Fruit fly (Drosophila melanogaster) whole organism, pupa: ENCODE data around the gene mnb.

Experiments used
- CG14655 ChIP-seq: fragments of 200-800 bp; sonication (Bioruptor generic); optimal IDR thresholded peaks from 3 replicates; lab custom pipeline; 2017; ENCODE audit warnings: mild to moderate bottlenecking, missing biosample characterization, missing genetic modification reagents, missing genetic modification characterization
- CG32121 ChIP-seq: fragments of 200-800 bp; sonication (Bioruptor generic); IDR thresholded peaks from 2 replicates; pipeline ENCODE4 v1.3.6; 2022; ENCODE audit warnings: missing biosample characterization, missing genetic modification characterization
- CG8301 ChIP-seq: fragments of 200-800 bp; sonication (Bioruptor generic); optimal IDR thresholded peaks from 2 replicates; lab custom pipeline; 2018; ENCODE audit warnings: missing biosample characterization, mild to moderate bottlenecking, missing genetic modification characterization
- D1 ChIP-seq: fragments of 200-800 bp; sonication (Bioruptor generic); optimal IDR thresholded peaks from 2 replicates; lab custom pipeline; 2018; ENCODE audit warnings: missing biosample characterization, mild to moderate bottlenecking, missing genetic modification characterization, moderate library complexity
- EcR ChIP-seq: fragments of 200-800 bp; sonication (Bioruptor generic); optimal IDR thresholded peaks from 3 replicates; lab custom pipeline; 2019; ENCODE audit warnings: missing biosample characterization, missing genetic modification characterization, mild to moderate bottlenecking, moderate library complexity, missing genetic modification reagents
- Ets98B ChIP-seq: fragments of 200-800 bp; sonication (Bioruptor generic); IDR thresholded peaks from 2 replicates; pipeline ENCODE4 v1.3.6; 2022; ENCODE audit warnings: missing biosample characterization, missing genetic modification characterization
- Pif1A ChIP-seq: fragments of 200-800 bp; sonication (Bioruptor generic); optimal IDR thresholded peaks from 3 replicates; lab custom pipeline; 2016; ENCODE audit warnings: missing biosample characterization, missing genetic modification characterization
- fd96Ca ChIP-seq: fragments of 200-800 bp; sonication (Bioruptor generic); IDR thresholded peaks from 3 replicates; pipeline ENCODE4 v1.3.6; 2022; ENCODE audit warnings: missing biosample characterization, missing genetic modification characterization

- no peak for TF ChIP-seq CG14655
- TF ChIP-seq EcR: no peak
- TF ChIP-seq CG32121 (GFP tag; lab: Robert Waterston, UW): no peak
- no peak for TF ChIP-seq CG8301 (tag; lab: Kevin White, UChicago)
- no peak for TF ChIP-seq fd96Ca
- TF ChIP-seq Ets98B (GFP tag; lab: Robert Waterston, UW): no peak
- TF ChIP-seq Pif1A: no peak
- TF ChIP-seq D1: no peak
Observed at dm6 chrX:17924034-17924433, 37.0 kb upstream of the mnb start.
